Worm (Caenorhabditis elegans) whole organism, L4 larva: ENCODE measurements around the gene cccp-1.

Experiments
- ctbp-1 ChIP-seq: fragments of 200-800 bp; sonication (Bioruptor generic); IDR thresholded peaks from 2 replicates; pipeline ENCODE4 v1.3.6; 2022; ENCODE audit warnings: missing genetic modification reagents, missing genetic modification characterization, missing compliant biosample characterization
- hlh-30 ChIP-seq: sonication (generic microtip); optimal IDR thresholded peaks from 2 replicates; lab custom pipeline; 2017; ENCODE audit warnings: antibody characterized with exemption, mild to moderate bottlenecking, missing genetic modification characterization, missing compliant biosample characterization; ENCODE audit not compliant: insufficient read depth
- lin-13 ChIP-seq: fragments of 150-350 bp; optimal IDR thresholded peaks from 2 replicates; lab custom pipeline; 2014; ENCODE audit warnings: missing biosample characterization, missing genetic modification reagents, missing genetic modification characterization
- lsy-2 ChIP-seq, 2 experiments: fragments of 150-350 bp in 1 of 2; sonication (generic microtip) in 1 of 2; optimal IDR thresholded peaks; 2 replicates each; lab custom pipeline; 2014 to 2017; ENCODE audit warnings: missing biosample characterization in 2 of 2, missing genetic modification characterization in 2 of 2
- mdl-1 ChIP-seq, 2 experiments: fragments of 150-350 bp in 1 of 2; sonication (generic microtip) in 1 of 2; optimal IDR thresholded peaks; 2 replicates each; lab custom pipeline; 2014 to 2017; ENCODE audit warnings: missing biosample characterization in 2 of 2, missing genetic modification characterization in 2 of 2
- nhr-237 ChIP-seq: sonication (generic microtip); optimal IDR thresholded peaks from 2 replicates; lab custom pipeline; 2017; ENCODE audit warnings: missing biosample characterization, missing genetic modification characterization
- unc-62 ChIP-seq, 3 experiments: fragments of 150-350 bp in 1 of 3; sonication (generic microtip); optimal IDR thresholded peaks in 2 of 3; peaks in 1 of 3; 1 replicate in 1 of 3; 2 replicates in 2 of 3; lab custom pipeline; 2014 to 2017; ENCODE audit warnings: missing biosample characterization in 3 of 3, missing genetic modification characterization in 3 of 3, missing genetic modification reagents in 3 of 3, missing genotype in 1 of 3

DNA sequence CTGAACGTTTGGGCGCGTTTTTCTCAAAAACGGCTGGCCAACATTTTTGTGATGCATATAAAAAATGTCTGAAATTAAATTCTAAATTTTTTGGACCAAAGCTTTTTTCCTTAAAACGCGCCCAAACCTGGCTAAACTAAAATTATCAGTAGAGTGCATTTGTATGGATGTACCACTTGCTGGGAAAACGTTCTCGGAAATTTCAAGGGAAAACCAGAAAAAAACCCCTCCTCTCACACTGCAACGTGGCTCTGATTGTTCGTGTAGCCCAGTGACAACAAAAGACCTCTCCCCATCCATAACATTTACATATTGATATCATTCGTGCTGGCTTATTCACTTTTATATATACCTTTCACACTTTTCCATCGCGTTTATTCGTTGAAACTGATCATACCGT, 3.8 kb upstream of the cccp-1 start, which contains the start of gene Y49E10.29:
- TF ChIP-seq nhr-237 (tag; lab: Kevin White, UChicago) (no peak), unc-62 (GFP tag; optimal IDR thresholded peaks at IDR 0.05 in 1 of 2; lab: Kevin White, UChicago) (no peak), unc-62 (tag; optimal IDR thresholded peaks at IDR 0.05; lab: Kevin White, UChicago) (no peak), mdl-1 (tag; optimal IDR thresholded peaks at IDR 0.05; lab: Kevin White, UChicago) (no peak), lsy-2 (tag; optimal IDR thresholded peaks at IDR 0.05; lab: Kevin White, UChicago) (no peak), lin-13 (GFP tag; lab: Kevin White, UChicago) (no peak), hlh-30 (tag; lab: Kevin White, UChicago) (no peak), ctbp-1 (GFP tag; lab: Robert Waterston, UW) (no peak)
